Worm (Caenorhabditis elegans) whole organism, L1 larva: ENCODE measurements around the gene K08D12.8.

ENCODE experiments used
- C34B4.2 ChIP-seq: sonication (generic microtip); optimal IDR thresholded peaks from 2 replicates; lab custom pipeline; 2017; ENCODE audit warnings: mild to moderate bottlenecking, missing genetic modification characterization, missing compliant biosample characterization
- F16B12.6 ChIP-seq: fragments of 150-350 bp; optimal IDR thresholded peaks from 2 replicates; lab custom pipeline; 2014; ENCODE audit warnings: missing biosample characterization, missing genetic modification characterization
- Y116A8C.19 ChIP-seq: sonication (generic microtip); optimal IDR thresholded peaks from 2 replicates; lab custom pipeline; 2016; ENCODE audit warnings: missing compliant biosample characterization, missing genetic modification characterization, borderline replicate concordance
- aha-1 ChIP-seq: fragments of 150-350 bp; optimal IDR thresholded peaks from 2 replicates; lab custom pipeline; 2014; ENCODE audit warnings: missing biosample characterization, missing genetic modification characterization
- alr-1 ChIP-seq: fragments of 200-800 bp; sonication (Bioruptor generic); optimal IDR thresholded peaks from 2 replicates; lab custom pipeline; 2018; ENCODE audit warnings: borderline replicate concordance, mild to moderate bottlenecking, missing genetic modification characterization, missing compliant biosample characterization
- aly-2 ChIP-seq: fragments of 150-350 bp; optimal IDR thresholded peaks from 2 replicates; lab custom pipeline; 2014; ENCODE audit warnings: missing biosample characterization, missing genetic modification characterization
- ama-1 ChIP-seq: fragments of 150-350 bp; optimal IDR thresholded peaks from 2 replicates; lab custom pipeline; 2014
- ceh-63 ChIP-seq: fragments of 200-800 bp; sonication (Bioruptor generic); optimal IDR thresholded peaks from 2 replicates; lab custom pipeline; 2018; ENCODE audit warnings: mild to moderate bottlenecking, missing genetic modification characterization, missing compliant biosample characterization
- ceh-8 ChIP-seq: fragments of 200-800 bp; sonication (Bioruptor generic); optimal IDR thresholded peaks from 2 replicates; lab custom pipeline; 2018; ENCODE audit warnings: mild to moderate bottlenecking, missing genetic modification characterization, moderate library complexity, missing compliant biosample characterization
- ceh-88 ChIP-seq: fragments of 200-800 bp; sonication (Bioruptor generic); IDR thresholded peaks from 2 replicates; pipeline ENCODE4 v1.3.6; 2022; ENCODE audit warnings: missing genetic modification characterization, missing compliant biosample characterization
- ceh-90 ChIP-seq: sonication (generic microtip); optimal IDR thresholded peaks from 2 replicates; lab custom pipeline; 2016; ENCODE audit warnings: missing genetic modification characterization, missing compliant biosample characterization
- ces-1 ChIP-seq: fragments of 150-350 bp; optimal IDR thresholded peaks from 2 replicates; lab custom pipeline; 2014; ENCODE audit warnings: missing biosample characterization, missing genetic modification reagents, missing genetic modification characterization
- dpl-1 ChIP-seq, 3 experiments: fragments of 150-350 bp in 2 of 3; sonication (generic microtip) in 1 of 3; optimal IDR thresholded peaks; 2 replicates each; lab custom pipeline; 2014 to 2017; ENCODE audit warnings: missing biosample characterization in 3 of 3, missing genetic modification characterization in 3 of 3, missing genetic modification reagents in 3 of 3
- dsc-1 ChIP-seq: sonication (generic microtip); optimal IDR thresholded peaks from 2 replicates; lab custom pipeline; 2016; ENCODE audit warnings: mild to moderate bottlenecking, missing genetic modification characterization, missing compliant biosample characterization
- efl-1 ChIP-seq, 4 experiments: fragments of 150-350 bp; optimal IDR thresholded peaks in 3 of 4; peaks in 1 of 4; 1 replicate in 1 of 4; 2 replicates in 3 of 4; lab custom pipeline; 2014; ENCODE audit warnings: missing biosample characterization in 2 of 4, missing genetic modification characterization in 2 of 4, missing genetic modification reagents in 2 of 4
- efl-3 ChIP-seq: fragments of 200-800 bp; sonication (Bioruptor generic); optimal IDR thresholded peaks from 2 replicates; lab custom pipeline; 2018; ENCODE audit warnings: mild to moderate bottlenecking, missing genetic modification characterization, missing compliant biosample characterization
- egl-13 ChIP-seq: sonication (generic microtip); optimal IDR thresholded peaks from 2 replicates; lab custom pipeline; 2016; ENCODE audit warnings: missing genotype, missing genetic modification reagents, missing genetic modification characterization, missing compliant biosample characterization
- elt-3 ChIP-seq, 6 experiments: fragments of 150-350 bp in 1 of 6; sonication (generic microtip); optimal IDR thresholded peaks; 2 replicates each; lab custom pipeline; 2017 to 2018; ENCODE audit warnings: missing biosample characterization in 6 of 6, missing genetic modification characterization in 6 of 6, inconsistent platforms in 1 of 6
- ets-5 ChIP-seq: fragments of 200-800 bp; sonication (Bioruptor generic); IDR thresholded peaks from 2 replicates; pipeline ENCODE4 v1.3.6; 2022; ENCODE audit warnings: missing genetic modification characterization, missing compliant biosample characterization
- fos-1 ChIP-seq: fragments of 150-350 bp; optimal IDR thresholded peaks from 2 replicates; lab custom pipeline; 2014; ENCODE audit warnings: missing biosample characterization, missing genetic modification characterization
- grh-1 ChIP-seq: fragments of 200-800 bp; sonication (Bioruptor generic); IDR thresholded peaks from 2 replicates; pipeline ENCODE4 v1.3.6; 2022; ENCODE audit warnings: missing genetic modification reagents, missing genetic modification characterization, missing compliant biosample characterization
- hlh-4 ChIP-seq: sonication (generic microtip); optimal IDR thresholded peaks from 2 replicates; lab custom pipeline; 2016; ENCODE audit warnings: mild to moderate bottlenecking, missing genetic modification characterization, missing compliant biosample characterization
- hpl-2 ChIP-seq: fragments of 150-350 bp; optimal IDR thresholded peaks from 2 replicates; lab custom pipeline; 2014; ENCODE audit warnings: missing biosample characterization, missing genetic modification reagents, missing genetic modification characterization
- irx-1 ChIP-seq: sonication (generic microtip); optimal IDR thresholded peaks from 2 replicates; lab custom pipeline; 2016; ENCODE audit warnings: missing genetic modification characterization, missing compliant biosample characterization
- lin-15B ChIP-seq: fragments of 150-350 bp; sonication (generic microtip); optimal IDR thresholded peaks from 3 replicates; lab custom pipeline; 2014; ENCODE audit warnings: missing biosample characterization, missing genetic modification characterization
- lin-35 ChIP-seq, 2 experiments: fragments of 150-350 bp; optimal IDR thresholded peaks; 2 replicates each; lab custom pipeline; 2014; ENCODE audit warnings: missing biosample characterization in 2 of 2, missing genetic modification characterization in 2 of 2, missing genetic modification reagents in 2 of 2
- lsy-2 ChIP-seq, 2 experiments: fragments of 150-350 bp; optimal IDR thresholded peaks; 2 replicates each; lab custom pipeline; 2014; ENCODE audit warnings: missing biosample characterization in 2 of 2, missing genetic modification characterization in 2 of 2
- mab-9 ChIP-seq: fragments of 200-800 bp; sonication (Bioruptor generic); IDR thresholded peaks from 2 replicates; pipeline ENCODE4 v1.3.6; 2022; ENCODE audit warnings: missing genetic modification reagents, missing genetic modification characterization, missing compliant biosample characterization
- mef-2 ChIP-seq: fragments of 150-350 bp; optimal IDR thresholded peaks from 2 replicates; lab custom pipeline; 2014; ENCODE audit warnings: missing biosample characterization, missing genetic modification characterization
- mep-1 ChIP-seq: fragments of 150-350 bp; optimal IDR thresholded peaks from 2 replicates; lab custom pipeline; 2014; ENCODE audit warnings: missing biosample characterization, missing genetic modification characterization
- nhr-19 ChIP-seq: fragments of 200-800 bp; sonication (Bioruptor generic); conservative IDR thresholded peaks from 2 replicates; pipeline ENCODE4 v1.3.6; 2022; ENCODE audit warnings: missing genetic modification characterization, missing compliant biosample characterization
- nhr-237 ChIP-seq: fragments of 150-350 bp; optimal IDR thresholded peaks from 2 replicates; lab custom pipeline; 2014; ENCODE audit warnings: missing biosample characterization, missing genetic modification characterization
- nhr-28 ChIP-seq: fragments of 150-350 bp; optimal IDR thresholded peaks from 2 replicates; lab custom pipeline; 2014; ENCODE audit warnings: missing biosample characterization, missing genetic modification characterization
- nhr-71 ChIP-seq: sonication (generic microtip); optimal IDR thresholded peaks from 2 replicates; lab custom pipeline; 2016; ENCODE audit warnings: mild to moderate bottlenecking, missing genetic modification characterization, moderate library complexity, missing compliant biosample characterization
- nhr-76 ChIP-seq: sonication (generic microtip); optimal IDR thresholded peaks from 2 replicates; lab custom pipeline; 2017; ENCODE audit warnings: missing biosample characterization, missing genetic modification characterization
- nhr-77 ChIP-seq: fragments of 150-350 bp; optimal IDR thresholded peaks from 2 replicates; lab custom pipeline; 2014; ENCODE audit warnings: missing biosample characterization, missing genetic modification characterization
- nhr-85 ChIP-seq: sonication (generic microtip); peaks from one replicate; lab custom pipeline; 2016; ENCODE audit warnings: missing genetic modification characterization, inconsistent platforms, missing compliant biosample characterization
- pag-3 ChIP-seq: sonication (generic microtip); optimal IDR thresholded peaks from 2 replicates; lab custom pipeline; 2017; ENCODE audit warnings: missing genetic modification characterization, mild to moderate bottlenecking, missing compliant biosample characterization, antibody characterized with exemption, borderline replicate concordance; ENCODE audit not compliant: insufficient read depth
- pax-3 ChIP-seq: fragments of 200-800 bp; sonication (Bioruptor generic); optimal IDR thresholded peaks from 2 replicates; lab custom pipeline; 2018; ENCODE audit warnings: mild to moderate bottlenecking, missing genetic modification characterization, moderate library complexity, missing compliant biosample characterization
- pqm-1 ChIP-seq: sonication (generic microtip); optimal IDR thresholded peaks from 3 replicates; lab custom pipeline; 2017; ENCODE audit warnings: missing biosample characterization, missing genetic modification characterization
- rnt-1 ChIP-seq: sonication (generic microtip); optimal IDR thresholded peaks from 2 replicates; lab custom pipeline; 2016; ENCODE audit warnings: mild to moderate bottlenecking, missing genetic modification characterization, moderate library complexity, missing compliant biosample characterization
- snu-23 ChIP-seq: sonication (generic microtip); optimal IDR thresholded peaks from 2 replicates; lab custom pipeline; 2016; ENCODE audit warnings: missing genetic modification characterization, missing compliant biosample characterization
- sup-37 ChIP-seq: fragments of 200-800 bp; sonication (Bioruptor generic); optimal IDR thresholded peaks from 2 replicates; lab custom pipeline; 2018; ENCODE audit warnings: mild to moderate bottlenecking, missing genetic modification characterization, missing compliant biosample characterization
- tbx-2 ChIP-seq: sonication (generic microtip); optimal IDR thresholded peaks from 2 replicates; lab custom pipeline; 2016; ENCODE audit warnings: missing genetic modification characterization, missing compliant biosample characterization
- tlp-1 ChIP-seq: fragments of 150-350 bp; optimal IDR thresholded peaks from 2 replicates; lab custom pipeline; 2014; ENCODE audit warnings: missing biosample characterization, missing genetic modification characterization
- unc-86 ChIP-seq: sonication (generic microtip); optimal IDR thresholded peaks from 2 replicates; lab custom pipeline; 2016; ENCODE audit warnings: missing genetic modification characterization, missing compliant biosample characterization
- unc-98 ChIP-seq: fragments of 200-800 bp; sonication (Bioruptor generic); IDR thresholded peaks from 2 replicates; pipeline ENCODE4 v1.3.6; 2022; ENCODE audit warnings: missing genetic modification characterization, missing compliant biosample characterization
- vab-15 ChIP-seq: sonication (generic microtip); optimal IDR thresholded peaks from 2 replicates; lab custom pipeline; 2017; ENCODE audit warnings: missing genotype, mild to moderate bottlenecking, missing genetic modification characterization, missing compliant biosample characterization
- xbp-1 ChIP-seq: sonication (generic microtip); optimal IDR thresholded peaks from 2 replicates; lab custom pipeline; 2016; ENCODE audit warnings: missing genetic modification characterization, missing compliant biosample characterization
- zag-1 ChIP-seq: fragments of 150-350 bp; optimal IDR thresholded peaks from 2 replicates; lab custom pipeline; 2014; ENCODE audit warnings: missing biosample characterization, missing genetic modification characterization
- zip-4 ChIP-seq: fragments of 200-800 bp; sonication (Bioruptor generic); optimal IDR thresholded peaks from 2 replicates; lab custom pipeline; 2018; ENCODE audit warnings: mild to moderate bottlenecking, missing genetic modification characterization, moderate library complexity, missing compliant biosample characterization
- ztf-4 ChIP-seq: fragments of 150-350 bp; optimal IDR thresholded peaks from 2 replicates; lab custom pipeline; 2014; ENCODE audit warnings: missing biosample characterization, missing genetic modification characterization

K08D12.8 gene

ce11 chrIV:1745453-1746051 is 19.6 kb downstream of the K08D12.8 start, which contains the start of the genes Y41D4A.6 and Y41D4A.4 (continued):
- TF ChIP-seq pqm-1 (no peak), ets-5 (no peak), vab-15 (tag; lab: Kevin White, UChicago) (peak; percentile 90), ces-1 (GFP tag; lab: Kevin White, UChicago) (no peak), aly-2 (tag; lab: Kevin White, UChicago) (peak; percentile 70), nhr-71 (tag; lab: Kevin White, UChicago) (peak; percentile 94), egl-13 (tag; lab: Kevin White, UChicago) (peak; percentile 75), nhr-77 (peak; percentile 76), sup-37 (no peak), ceh-63 (peak; percentile 32), tbx-2 (tag; lab: Kevin White, UChicago) (peak; percentile 88), nhr-19 (peak; percentile 70), F16B12.6 (tag; lab: Kevin White, UChicago) (no peak), zag-1 (tag; lab: Kevin White, UChicago) (no peak), efl-1 (optimal IDR thresholded peaks at IDR 0.05; lab: Kevin White, UChicago) (peak; percentile 85 to 92), efl-1 (GFP tag; optimal IDR thresholded peaks at IDR 0.05 in 1 of 2; lab: Kevin White, UChicago) (peak; percentile 75 to 97), nhr-76 (tag; lab: Kevin White, UChicago) (no peak), lin-35 (GFP tag; optimal IDR thresholded peaks at IDR 0.05; lab: Kevin White, UChicago) (peak; percentile 82 to 88), C34B4.2 (tag; lab: Kevin White, UChicago) (no peak), irx-1 (tag; lab: Kevin White, UChicago) (peak; percentile 44), lin-15B (tag; lab: Kevin White, UChicago) (peak; percentile 71), unc-98 (GFP tag; lab: Robert Waterston, UW) (peak; percentile 83), efl-3 (GFP tag; lab: Kevin White, UChicago) (no peak), hpl-2 (GFP tag; lab: Kevin White, UChicago) (peak; percentile 46), zip-4 (GFP tag; lab: Kevin White, UChicago) (no peak), mef-2 (tag; lab: Kevin White, UChicago) (no peak), ceh-90 (peak; percentile 35), ztf-4 (tag; lab: Kevin White, UChicago) (no peak), fos-1 (tag; lab: Kevin White, UChicago) (peak; percentile 78), mab-9 (GFP tag; lab: Robert Waterston, UW) (no peak), elt-3 (tag; optimal IDR thresholded peaks at IDR 0.05; lab: Kevin White, UChicago) (peak in 2 of 6 experiments; percentile 32 to 52), Y116A8C.19 (tag; lab: Kevin White, UChicago) (peak; percentile 45), pax-3 (tag; lab: Kevin White, UChicago) (peak; percentile 92), tlp-1 (tag; lab: Kevin White, UChicago) (no peak), ceh-88 (GFP tag; lab: Robert Waterston, UW) (peak; percentile 73; the same call in 1 of the 2 replicates), lsy-2 (tag; optimal IDR thresholded peaks at IDR 0.05; lab: Kevin White, UChicago) (peak; percentile 71 to 86), mep-1 (tag; lab: Kevin White, UChicago) (peak; percentile 64), dsc-1 (tag; lab: Kevin White, UChicago) (peak; percentile 79), dpl-1 (GFP tag; optimal IDR thresholded peaks at IDR 0.05; lab: Kevin White, UChicago) (peak; percentile 71 to 78 (median 75)), nhr-85 (tag; lab: Kevin White, UChicago) (peak; percentile 88), ceh-8 (no peak), ama-1 (no peak), aha-1 (tag; lab: Kevin White, UChicago) (no peak), nhr-28 (tag; lab: Kevin White, UChicago) (no peak), rnt-1 (peak; percentile 95), pag-3 (tag; lab: Kevin White, UChicago) (peak; percentile 74), nhr-237 (tag; lab: Kevin White, UChicago) (peak; percentile 65), xbp-1 (peak; percentile 90), alr-1 (tag; lab: Kevin White, UChicago) (no peak), hlh-4 (no peak), grh-1 (GFP tag; lab: Robert Waterston, UW) (peak; percentile 26; the same call in 1 of the 2 replicates), unc-86 (peak; percentile 81), snu-23 (GFP tag; lab: Kevin White, UChicago) (peak; percentile 94)
